Worm (Caenorhabditis elegans) whole organism, midembryonic: ENCODE results near the gene pax-3.

Experiments used
- T22C8.4 ChIP-seq: fragments of 200-800 bp; sonication (Bioruptor generic); IDR thresholded peaks from 2 replicates; pipeline ENCODE4 v1.3.6; 2022; ENCODE audit warnings: missing genetic modification characterization, missing compliant biosample characterization
- cog-1 ChIP-seq: sonication (generic microtip); optimal IDR thresholded peaks from 2 replicates; lab custom pipeline; 2016; ENCODE audit warnings: missing genetic modification characterization, missing compliant biosample characterization
- flt-1 ChIP-seq: fragments of 200-800 bp; sonication (Bioruptor generic); IDR thresholded peaks from 2 replicates; pipeline ENCODE4 v1.3.6; 2022; ENCODE audit warnings: missing genetic modification characterization, missing compliant biosample characterization
- klf-2 ChIP-seq: fragments of 200-800 bp; sonication (Bioruptor generic); conservative IDR thresholded peaks from 2 replicates; pipeline ENCODE4 v1.3.6; 2022; ENCODE audit warnings: missing genetic modification reagents, missing genetic modification characterization, missing compliant biosample characterization
- ztf-23 ChIP-seq: fragments of 200-800 bp; sonication (Bioruptor generic); IDR thresholded peaks from 2 replicates; pipeline ENCODE4 v1.3.6; 2022; ENCODE audit warnings: missing genetic modification reagents, missing genetic modification characterization, missing compliant biosample characterization
- ztf-29 ChIP-seq: fragments of 200-800 bp; sonication (Bioruptor generic); IDR thresholded peaks from 2 replicates; pipeline ENCODE4 v1.3.6; 2022; ENCODE audit warnings: missing genetic modification reagents, missing genetic modification characterization, missing compliant biosample characterization

- TF ChIP-seq flt-1 (GFP tag; lab: Robert Waterston, UW) = no peak
- TF ChIP-seq T22C8.4 = no peak
- no peak for TF ChIP-seq ztf-23 (GFP tag; lab: Robert Waterston, UW)
- TF ChIP-seq ztf-29 (GFP tag; lab: Robert Waterston, UW) = no peak
- TF ChIP-seq cog-1 (tag; lab: Kevin White, UChicago) = no peak
- TF ChIP-seq klf-2 = no peak
Observed at ce11 chrII:10164137-10164536, 17.8 kb downstream of the pax-3 start.
